Worm (Caenorhabditis elegans) whole organism, L4 larva: Measurements from ENCODE around the gene ZK262.19.

Experiments used
- Y5F2A.4 ChIP-seq: fragments of 200-800 bp; sonication (Bioruptor generic); optimal IDR thresholded peaks from 2 replicates; lab custom pipeline; 2018; ENCODE audit warnings: mild to moderate bottlenecking, missing genetic modification characterization, missing compliant biosample characterization
- aha-1 ChIP-seq: fragments of 150-350 bp; peaks from one replicate; lab custom pipeline; 2014; ENCODE audit warnings: missing biosample characterization, missing genetic modification characterization
- nhr-11 ChIP-seq: fragments of 150-350 bp; optimal IDR thresholded peaks from 2 replicates; lab custom pipeline; 2014; ENCODE audit warnings: missing biosample characterization, missing genetic modification characterization
- nhr-237 ChIP-seq: sonication (generic microtip); optimal IDR thresholded peaks from 2 replicates; lab custom pipeline; 2017; ENCODE audit warnings: missing biosample characterization, missing genetic modification characterization
- nhr-77 ChIP-seq: fragments of 150-350 bp; optimal IDR thresholded peaks from 2 replicates; lab custom pipeline; 2014; ENCODE audit warnings: missing biosample characterization, missing genetic modification characterization
- skn-1 ChIP-seq: fragments of 150-350 bp; optimal IDR thresholded peaks from 2 replicates; lab custom pipeline; 2014; ENCODE audit warnings: missing biosample characterization, missing genetic modification characterization
- snpc-4 ChIP-seq: fragments of 150-350 bp; optimal IDR thresholded peaks from 2 replicates; lab custom pipeline; 2014; ENCODE audit warnings: missing biosample characterization, missing genetic modification characterization
- unc-130 ChIP-seq: sonication (generic microtip); optimal IDR thresholded peaks from 2 replicates; lab custom pipeline; 2016; ENCODE audit warnings: missing genetic modification reagents, missing genetic modification characterization, missing compliant biosample characterization

- TF ChIP-seq skn-1 (tag; lab: Kevin White, UChicago) (no peak), Y5F2A.4 (GFP tag; lab: Kevin White, UChicago) (no peak), unc-130 (no peak), snpc-4 (no peak), aha-1 (tag; lab: Kevin White, UChicago) (no peak), nhr-11 (tag; lab: Kevin White, UChicago) (no peak), nhr-237 (tag; lab: Kevin White, UChicago) (no peak), nhr-77 (tag; lab: Kevin White, UChicago) (no peak)
Measured at ce11 chrV:18394203-18394602, 31.2 kb downstream of the ZK262.19 start, which contains the start of gene Y51A2B.6.
